Fruit fly (Drosophila melanogaster) whole organism, embryonic: ENCODE measurements around the gene Nthl1.

Experiments
- B-H1 ChIP-seq: fragments of 200-800 bp; sonication (Bioruptor generic); IDR thresholded peaks from 3 replicates; pipeline ENCODE4 v1.3.6; 2022; ENCODE audit warnings: missing biosample characterization, missing genetic modification characterization
- BtbVII ChIP-seq: fragments of 200-800 bp; sonication (Bioruptor generic); optimal IDR thresholded peaks from 3 replicates; lab custom pipeline; 2017; ENCODE audit warnings: missing biosample characterization, mild to moderate bottlenecking, missing genetic modification characterization
- CG10321 ChIP-seq: fragments of 200-800 bp; sonication (Bioruptor generic); IDR thresholded peaks from 2 replicates; pipeline ENCODE4 v1.3.6; 2022; ENCODE audit warnings: missing biosample characterization, missing genetic modification characterization
- CG13287 ChIP-seq: fragments of 200-800 bp; sonication (Bioruptor generic); IDR thresholded peaks from 2 replicates; pipeline ENCODE4 v1.3.6; 2022; ENCODE audit warnings: missing biosample characterization, missing genetic modification characterization; ENCODE audit not compliant: partially characterized antibody
- CG15696 ChIP-seq: fragments of 200-800 bp; sonication (Bioruptor generic); optimal IDR thresholded peaks from 2 replicates; lab custom pipeline; 2019; ENCODE audit warnings: missing biosample characterization, mild to moderate bottlenecking, missing genetic modification characterization, moderate library complexity
- CG17612 ChIP-seq: fragments of 200-800 bp; sonication (Bioruptor generic); IDR thresholded peaks from 2 replicates; pipeline ENCODE4 v1.3.6; 2022; ENCODE audit warnings: missing biosample characterization, missing genetic modification characterization
- CG18011 ChIP-seq: fragments of 200-800 bp; sonication (Bioruptor generic); optimal IDR thresholded peaks from 2 replicates; lab custom pipeline; 2017; ENCODE audit warnings: missing biosample characterization, missing genetic modification characterization, mild to moderate bottlenecking, moderate library complexity, missing genotype
- CG18476 ChIP-seq: fragments of 200-800 bp; sonication (Bioruptor generic); optimal IDR thresholded peaks from 2 replicates; lab custom pipeline; 2016; ENCODE audit warnings: missing biosample characterization, mild to moderate bottlenecking, missing genetic modification characterization
- CG31224 ChIP-seq: fragments of 200-800 bp; sonication (Bioruptor generic); IDR thresholded peaks from 2 replicates; pipeline ENCODE4 v1.3.6; 2022; ENCODE audit warnings: missing biosample characterization, missing genetic modification characterization
- CG31441 ChIP-seq: fragments of 200-800 bp; sonication (Bioruptor generic); IDR thresholded peaks from 2 replicates; pipeline ENCODE4 v1.3.6; 2022; ENCODE audit warnings: missing biosample characterization, missing genetic modification characterization
- CG4424 ChIP-seq: fragments of 200-800 bp; sonication (Bioruptor generic); optimal IDR thresholded peaks from 3 replicates; lab custom pipeline; 2016; ENCODE audit warnings: missing biosample characterization, missing genetic modification characterization
- CG6765 ChIP-seq: fragments of 200-800 bp; sonication (Bioruptor generic); optimal IDR thresholded peaks from 3 replicates; lab custom pipeline; 2017; ENCODE audit warnings: missing biosample characterization, mild to moderate bottlenecking, missing genetic modification characterization
- CG8478 ChIP-seq: fragments of >200 bp; optimal IDR thresholded peaks from 2 replicates; lab custom pipeline; 2018
- CG9797 ChIP-seq: fragments of 200-800 bp; sonication (Bioruptor generic); optimal IDR thresholded peaks from 3 replicates; lab custom pipeline; 2018; ENCODE audit warnings: missing biosample characterization, mild to moderate bottlenecking, missing genetic modification characterization
- D ChIP-seq, 2 experiments: fragments of 200-800 bp in 1 of 2; fragments of >200 bp in 1 of 2; sonication (Bioruptor generic) in 1 of 2; optimal IDR thresholded peaks; 2 replicates in 1 of 2; 3 replicates in 1 of 2; lab custom pipeline; 2017; ENCODE audit warnings: mild to moderate bottlenecking in 1 of 2, missing biosample characterization in 1 of 2, missing genetic modification characterization in 1 of 2, missing genetic modification reagents in 1 of 2
- Ets97D ChIP-seq: fragments of 200-800 bp; sonication (Bioruptor generic); optimal IDR thresholded peaks from 3 replicates; lab custom pipeline; 2016; ENCODE audit warnings: missing biosample characterization, missing genetic modification characterization
- Fer3 ChIP-seq: fragments of 200-800 bp; sonication (Bioruptor generic); optimal IDR thresholded peaks from 2 replicates; lab custom pipeline; 2018; ENCODE audit warnings: missing biosample characterization, mild to moderate bottlenecking, missing genetic modification characterization, moderate library complexity
- H15 ChIP-seq: fragments of 200-800 bp; sonication (Bioruptor generic); IDR thresholded peaks from 3 replicates; pipeline ENCODE4 v1.3.6; 2022; ENCODE audit warnings: missing biosample characterization, missing genetic modification characterization
- HLH3B ChIP-seq: fragments of 200-800 bp; sonication (Bioruptor generic); IDR thresholded peaks from 2 replicates; pipeline ENCODE4 v1.3.6; 2022; ENCODE audit warnings: missing biosample characterization, missing genetic modification characterization
- Hr78 ChIP-seq, 2 experiments: fragments of 200-800 bp in 1 of 2; fragments of >200 bp in 1 of 2; sonication (Bioruptor generic) in 1 of 2; optimal IDR thresholded peaks; 2 replicates each; lab custom pipeline; 2017 to 2019; ENCODE audit warnings: missing biosample characterization in 2 of 2, missing genetic modification characterization in 2 of 2, mild to moderate bottlenecking in 1 of 2, moderate library complexity in 1 of 2
- Neu2 ChIP-seq: fragments of 200-800 bp; sonication (Bioruptor generic); optimal IDR thresholded peaks from 3 replicates; lab custom pipeline; 2016; ENCODE audit warnings: missing biosample characterization, missing genetic modification characterization, borderline replicate concordance
- PHDP ChIP-seq: fragments of 200-800 bp; sonication (Bioruptor generic); optimal IDR thresholded peaks from 3 replicates; lab custom pipeline; 2018; ENCODE audit warnings: missing biosample characterization, mild to moderate bottlenecking, missing genetic modification characterization, moderate library complexity
- Pdp1 ChIP-seq, 2 experiments: fragments of 200-800 bp; sonication (Bioruptor generic); optimal IDR thresholded peaks; 3 replicates each; lab custom pipeline; 2016; ENCODE audit warnings: missing biosample characterization in 2 of 2, missing genetic modification characterization in 2 of 2, mild to moderate bottlenecking in 1 of 2, moderate library complexity in 1 of 2
- Scr ChIP-seq: fragments of 200-800 bp; sonication (Bioruptor generic); IDR thresholded peaks from 2 replicates; pipeline ENCODE4 v1.3.6; 2022; ENCODE audit warnings: missing biosample characterization, missing genetic modification characterization; ENCODE audit not compliant: partially characterized antibody
- Vsx1 ChIP-seq: fragments of 200-800 bp; sonication (Bioruptor generic); optimal IDR thresholded peaks from 2 replicates; lab custom pipeline; 2017; ENCODE audit warnings: missing biosample characterization, mild to moderate bottlenecking, missing genetic modification characterization, missing genetic modification reagents
- YL-1 ChIP-seq: fragments of 200-800 bp; sonication (Bioruptor generic); optimal IDR thresholded peaks from 3 replicates; lab custom pipeline; 2017; ENCODE audit warnings: missing biosample characterization, mild to moderate bottlenecking, missing genetic modification characterization
- chinmo ChIP-seq: fragments of 200-800 bp; sonication (Bioruptor generic); IDR thresholded peaks from 4 replicates; pipeline ENCODE4 v1.3.6; 2022; ENCODE audit warnings: missing biosample characterization, missing genetic modification characterization; ENCODE audit not compliant: partially characterized antibody
- chn ChIP-seq: fragments of 200-800 bp; sonication (Bioruptor generic); optimal IDR thresholded peaks from 2 replicates; lab custom pipeline; 2016; ENCODE audit warnings: missing biosample characterization, missing genetic modification characterization
- h ChIP-seq: fragments of >200 bp; optimal IDR thresholded peaks from 2 replicates; lab custom pipeline; 2017
- hth ChIP-seq: fragments of >200 bp; optimal IDR thresholded peaks from 2 replicates; lab custom pipeline; 2017; ENCODE audit warnings: inconsistent platforms
- kah ChIP-seq: fragments of 200-800 bp; sonication (Bioruptor generic); optimal IDR thresholded peaks from 2 replicates; lab custom pipeline; 2018; ENCODE audit warnings: missing biosample characterization, mild to moderate bottlenecking, missing genetic modification characterization
- lab ChIP-seq: fragments of 200-800 bp; sonication (Bioruptor generic); optimal IDR thresholded peaks from 3 replicates; lab custom pipeline; 2017; ENCODE audit warnings: missing biosample characterization, missing genetic modification characterization, mild to moderate bottlenecking, moderate library complexity, missing genetic modification reagents
- pan ChIP-seq, 4 experiments: fragments of >200 bp in 3 of 4; fragments of 200-800 bp in 1 of 4; sonication (Bioruptor generic) in 1 of 4; optimal IDR thresholded peaks in 3 of 4; IDR thresholded peaks in 1 of 4; 2 replicates each; pipeline versions ENCODE4 v1.3.6 to Lab custom; 2017 to 2022; ENCODE audit warnings: missing biosample characterization in 2 of 4, missing genetic modification characterization in 2 of 4, mixed read lengths in 1 of 4
- peb ChIP-seq: fragments of 200-800 bp; sonication (Bioruptor generic); IDR thresholded peaks from 2 replicates; pipeline ENCODE4 v1.3.6; 2022; ENCODE audit warnings: missing biosample characterization, missing genetic modification characterization
- repo ChIP-seq: fragments of 200-800 bp; sonication (Bioruptor generic); optimal IDR thresholded peaks from 2 replicates; lab custom pipeline; 2016; ENCODE audit warnings: missing biosample characterization, missing genetic modification characterization
- rib ChIP-seq: fragments of 200-800 bp; sonication (Bioruptor generic); IDR thresholded peaks from 2 replicates; pipeline ENCODE4 v1.3.6; 2022; ENCODE audit warnings: missing biosample characterization, missing genetic modification characterization
- salm ChIP-seq: fragments of 200-800 bp; sonication (Bioruptor generic); optimal IDR thresholded peaks from 2 replicates; lab custom pipeline; 2018; ENCODE audit warnings: missing biosample characterization, mild to moderate bottlenecking, missing genetic modification characterization
- sc ChIP-seq, 3 experiments: fragments of >200 bp in 2 of 3; fragments of 200-800 bp in 1 of 3; sonication (Bioruptor generic) in 1 of 3; optimal IDR thresholded peaks; 2 replicates in 2 of 3; 3 replicates in 1 of 3; lab custom pipeline; 2017; ENCODE audit warnings: mild to moderate bottlenecking in 1 of 3, missing biosample characterization in 1 of 3, missing genetic modification characterization in 1 of 3, missing genetic modification reagents in 1 of 3
- sd ChIP-seq: fragments of 200-800 bp; sonication (Bioruptor generic); optimal IDR thresholded peaks from 3 replicates; lab custom pipeline; 2018; ENCODE audit warnings: missing biosample characterization, mild to moderate bottlenecking, missing genetic modification characterization, moderate library complexity
- so ChIP-seq: fragments of 200-800 bp; sonication (Bioruptor generic); IDR thresholded peaks from 3 replicates; pipeline ENCODE4 v1.3.6; 2022; ENCODE audit warnings: missing biosample characterization, missing genetic modification characterization
- sqz ChIP-seq: fragments of 200-800 bp; sonication (Bioruptor generic); optimal IDR thresholded peaks from 3 replicates; lab custom pipeline; 2018; ENCODE audit warnings: missing biosample characterization, mild to moderate bottlenecking, missing genetic modification characterization

The Nthl1 gene

DNA sequence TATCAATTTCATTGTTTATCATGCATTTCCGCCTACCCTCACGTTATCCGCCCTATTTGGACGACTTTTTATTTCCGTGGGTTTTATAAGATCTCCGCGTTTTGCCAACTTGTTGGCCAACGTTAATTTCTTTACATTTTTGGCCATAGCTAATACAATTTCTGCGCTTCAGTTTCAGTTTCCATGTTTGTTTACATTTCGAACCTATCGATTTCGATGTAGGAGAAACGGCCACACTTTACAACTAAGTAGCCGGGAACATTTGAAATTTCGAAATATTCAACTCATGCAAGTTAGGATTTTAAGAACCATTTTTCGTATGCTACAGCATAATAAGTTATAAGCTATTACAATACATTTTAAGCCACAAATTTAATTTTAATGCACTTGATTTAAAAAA lies at the start of gene Nthl1 (continued):
- TF ChIP-seq CG10321 (GFP tag; lab: Robert Waterston, UW): no peak

dm6 chr2L:20975594-20975993 lies 47.9 kb upstream of the Nthl1 start:
- TF ChIP-seq sqz (GFP tag; lab: Kevin White, UChicago) (peak; percentile 23), peb (no peak), salm (peak; percentile 22), Neu2 (GFP tag; lab: Kevin White, UChicago) (no peak), CG31441 (no peak), D (optimal IDR thresholded peaks at IDR 0.05; lab: Kevin White, UChicago) (no peak), D (GFP tag; optimal IDR thresholded peaks at IDR 0.05; lab: Kevin White, UChicago) (no peak), HLH3B (GFP tag; lab: Robert Waterston, UW) (no peak), CG17612 (GFP tag; lab: Robert Waterston, UW) (no peak), PHDP (no peak), CG13287 (GFP tag; lab: Robert Waterston, UW) (no peak), Pdp1 (GFP tag; optimal IDR thresholded peaks at IDR 0.05; lab: Kevin White, UChicago) (peak in 1 of 2 experiments; percentile 61), CG6765 (GFP tag; lab: Kevin White, UChicago) (no peak), kah (peak; percentile 35), chn (GFP tag; lab: Kevin White, UChicago) (no peak), h (lab: Kevin White, UChicago) (no peak), CG31224 (GFP tag; lab: Robert Waterston, UW) (no peak), YL-1 (GFP tag; lab: Kevin White, UChicago) (no peak), chinmo (peak; percentile 72; the same call in 1 of the 4 replicates), lab (GFP tag; lab: Kevin White, UChicago) (no peak), CG8478 (lab: Kevin White, UChicago) (no peak), Hr78 (GFP tag; optimal IDR thresholded peaks at IDR 0.05; lab: Kevin White, UChicago) (peak in 1 of 2 experiments; percentile 70), CG18476 (no peak), Ets97D (GFP tag; lab: Kevin White, UChicago) (no peak), H15 (GFP tag; lab: Robert Waterston, UW) (no peak), B-H1 (GFP tag; lab: Robert Waterston, UW) (no peak), CG15696 (tag; lab: Kevin White, UChicago) (no peak), repo (no peak), sc (optimal IDR thresholded peaks at IDR 0.05; lab: Kevin White, UChicago) (no peak), sc (GFP tag; optimal IDR thresholded peaks at IDR 0.05; lab: Kevin White, UChicago) (no peak), rib (GFP tag; lab: Robert Waterston, UW) (no peak), BtbVII (GFP tag; lab: Kevin White, UChicago) (no peak), Vsx1 (no peak), pan (optimal IDR thresholded peaks at IDR 0.05; lab: Kevin White, UChicago) (no peak), pan (GFP tag; optimal IDR thresholded peaks at IDR 0.05 in 1 of 2, IDR thresholded peaks at IDR 0.05 in 1 of 2) (no peak), CG18011 (no peak), so (GFP tag; lab: Robert Waterston, UW) (no peak), sd (peak; percentile 40), Scr (GFP tag; lab: Robert Waterston, UW) (no peak), CG9797 (GFP tag; lab: Kevin White, UChicago) (no peak), Fer3 (tag; lab: Kevin White, UChicago) (no peak), hth (lab: Kevin White, UChicago) (no peak), CG4424 (GFP tag; lab: Kevin White, UChicago) (no peak)
